Fruit fly (Drosophila melanogaster) S2 (cell line): ENCODE results near the gene Dh44.

ENCODE experiments used
- CG8478 ChIP-seq: fragments of >200 bp; optimal IDR thresholded peaks from 2 replicates; lab custom pipeline; 2018
- CTCF ChIP-seq, 2 experiments: fragments of >200 bp; optimal IDR thresholded peaks; 2 replicates each; lab custom pipeline; 2018

Gene Dh44

dm6 chr3R:9606913-9607804 lies 30.8 kb upstream of the Dh44 start:
- TF ChIP-seq CTCF (optimal IDR thresholded peaks at IDR 0.05; lab: Kevin White, UChicago): no peak
- no peak for TF ChIP-seq CG8478 (lab: Kevin White, UChicago)

dm6 chr3R:9608206-9608605 lies 29.8 kb upstream of the Dh44 start:
- no peak for TF ChIP-seq CG8478 (lab: Kevin White, UChicago)
- no peak for TF ChIP-seq CTCF (optimal IDR thresholded peaks at IDR 0.05; lab: Kevin White, UChicago)

dm6 chr3R:9612217-9612616 lies 25.8 kb upstream of the Dh44 start:
- TF ChIP-seq CTCF (optimal IDR thresholded peaks at IDR 0.05; lab: Kevin White, UChicago): no peak
- TF ChIP-seq CG8478 (lab: Kevin White, UChicago): no peak

DNA sequence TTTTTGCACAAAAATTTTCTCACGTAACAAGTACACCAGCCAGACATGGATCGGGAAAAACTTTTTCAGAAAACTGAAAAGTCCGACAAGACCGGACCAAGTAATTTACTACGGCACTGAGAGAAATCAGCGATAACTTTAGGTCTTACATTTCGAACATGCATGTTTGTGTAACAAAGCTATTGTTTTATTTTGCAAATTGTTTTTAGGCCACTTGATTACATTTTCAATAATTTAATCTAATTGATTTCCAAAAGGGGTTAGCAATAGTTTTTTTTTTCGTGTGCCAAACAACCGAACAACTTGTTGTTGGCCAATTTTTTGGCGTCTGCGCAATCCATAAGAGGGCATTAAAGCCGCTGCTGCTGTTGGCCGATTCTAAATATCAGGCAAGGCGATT lies 24.9 kb upstream of the Dh44 start:
- no peak for TF ChIP-seq CG8478 (lab: Kevin White, UChicago)
- TF ChIP-seq CTCF (optimal IDR thresholded peaks at IDR 0.05; lab: Kevin White, UChicago): no peak

DNA sequence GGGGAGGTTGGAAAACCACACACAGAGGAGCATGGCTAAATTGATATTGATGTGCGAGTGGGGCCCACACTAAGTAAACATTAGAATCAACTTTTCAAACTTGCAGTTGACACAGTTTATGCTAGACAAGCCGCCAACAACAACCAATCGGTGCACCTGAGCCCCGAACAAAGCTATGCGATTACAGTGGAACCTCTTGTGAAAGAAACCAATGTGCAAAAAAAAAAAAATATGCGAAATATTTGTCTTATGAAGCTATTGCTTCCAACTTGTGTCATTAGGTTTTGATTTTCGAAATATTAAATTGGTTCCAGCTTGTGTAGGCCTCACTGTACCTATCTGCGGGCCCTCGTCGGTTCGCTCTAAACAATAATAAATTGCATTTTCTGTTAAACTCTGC lies 19.7 kb upstream of the Dh44 start:
- TF ChIP-seq CTCF (optimal IDR thresholded peaks at IDR 0.05; lab: Kevin White, UChicago) (no peak), CG8478 (lab: Kevin White, UChicago) (no peak)

dm6 chr3R:9620278-9620677 lies 17.7 kb upstream of the Dh44 start:
- TF ChIP-seq CG8478 (lab: Kevin White, UChicago): no peak
- TF ChIP-seq CTCF (optimal IDR thresholded peaks at IDR 0.05; lab: Kevin White, UChicago): no peak

dm6 chr3R:9625443-9625842 lies 12.5 kb upstream of the Dh44 start:
- TF ChIP-seq CTCF (optimal IDR thresholded peaks at IDR 0.05; lab: Kevin White, UChicago) (no peak), CG8478 (lab: Kevin White, UChicago) (no peak)

DNA sequence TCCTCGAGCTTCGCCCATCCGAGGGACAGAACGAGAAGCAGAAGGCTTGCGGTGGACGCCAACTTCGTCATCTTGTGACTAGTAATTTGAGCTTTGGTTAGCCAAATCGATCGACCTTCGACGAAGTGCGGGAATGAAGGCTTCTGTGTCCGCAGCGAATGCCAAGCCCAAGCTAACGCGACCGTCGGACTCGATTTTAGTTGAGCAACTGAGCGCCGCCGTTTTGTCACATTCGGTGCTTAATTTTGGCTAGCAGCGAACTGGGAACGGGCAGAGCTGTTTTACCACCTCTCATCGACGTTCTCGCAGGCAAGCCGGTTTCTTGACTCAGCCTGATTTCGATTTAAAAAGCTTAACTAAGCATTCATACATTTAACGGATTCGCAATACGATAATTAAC lies 11.7 kb upstream of the Dh44 start:
- no peak for TF ChIP-seq CG8478 (lab: Kevin White, UChicago)
- no peak for TF ChIP-seq CTCF (optimal IDR thresholded peaks at IDR 0.05; lab: Kevin White, UChicago)

DNA sequence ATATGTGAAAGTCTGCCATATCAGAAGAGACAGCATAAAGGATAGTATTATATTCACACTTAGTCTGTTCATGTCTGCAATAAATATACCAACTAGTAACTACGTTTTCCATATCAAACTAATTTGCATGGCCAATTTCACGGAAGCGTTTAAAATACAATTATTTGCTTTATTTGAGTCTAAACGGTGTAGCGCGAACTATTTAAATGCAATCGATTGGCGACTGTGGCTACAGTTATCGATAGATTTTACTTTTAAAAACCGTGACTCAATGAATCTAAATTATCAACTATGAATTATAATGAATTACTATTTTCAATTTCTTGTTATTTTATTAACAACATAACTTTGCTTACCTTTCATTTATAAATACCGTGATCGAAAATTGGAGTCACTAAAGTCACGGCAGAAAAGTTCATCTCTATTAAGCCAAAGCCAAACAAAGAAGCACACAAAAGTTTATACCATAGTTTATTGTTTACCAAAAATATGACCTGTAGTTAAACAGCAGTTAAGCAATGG lies 11.0 kb upstream of the Dh44 start, which contains the start of the genes CG9427 and CG8319:
Gene CG9427, minus strand, starts transcription at position 51 of the 522 bp plus-strand sequence.
Gene CG8319, plus strand, starts transcription at position 442 of the 522 bp plus-strand sequence.
- TF ChIP-seq CG8478 (lab: Kevin White, UChicago) (no peak), CTCF (optimal IDR thresholded peaks at IDR 0.05; lab: Kevin White, UChicago) (no peak)

- no peak for TF ChIP-seq CG8478 (lab: Kevin White, UChicago)
- no peak for TF ChIP-seq CTCF (optimal IDR thresholded peaks at IDR 0.05; lab: Kevin White, UChicago)
These were observed 9.9 kb upstream of the Dh44 start for dm6 chr3R:9628036-9628435.

DNA sequence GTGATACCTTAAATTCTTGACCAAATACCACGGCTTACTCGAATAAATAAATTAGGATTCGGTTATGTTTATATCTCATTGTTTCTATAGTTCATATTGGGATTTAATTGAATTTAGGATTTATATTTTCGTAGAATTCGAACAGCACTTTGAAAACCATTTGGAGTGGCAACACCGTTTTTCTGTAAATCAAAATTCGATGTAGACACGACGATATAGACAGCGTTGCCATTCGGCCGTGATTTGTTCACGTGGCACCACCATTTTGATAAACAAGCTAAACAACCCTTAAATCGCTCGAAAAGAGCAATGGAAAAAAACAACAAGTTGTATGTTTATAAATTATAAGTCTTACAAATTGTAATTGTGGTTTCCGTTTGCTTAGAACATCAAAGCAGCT lies 9.4 kb upstream of the Dh44 start:
- TF ChIP-seq CTCF (optimal IDR thresholded peaks at IDR 0.05; lab: Kevin White, UChicago) (no peak), CG8478 (lab: Kevin White, UChicago) (no peak)

- TF ChIP-seq CG8478 (lab: Kevin White, UChicago): no peak
- TF ChIP-seq CTCF (optimal IDR thresholded peaks at IDR 0.05; lab: Kevin White, UChicago): no peak
These were observed 7.8 kb upstream of the Dh44 start for dm6 chr3R:9630053-9630632.

DNA sequence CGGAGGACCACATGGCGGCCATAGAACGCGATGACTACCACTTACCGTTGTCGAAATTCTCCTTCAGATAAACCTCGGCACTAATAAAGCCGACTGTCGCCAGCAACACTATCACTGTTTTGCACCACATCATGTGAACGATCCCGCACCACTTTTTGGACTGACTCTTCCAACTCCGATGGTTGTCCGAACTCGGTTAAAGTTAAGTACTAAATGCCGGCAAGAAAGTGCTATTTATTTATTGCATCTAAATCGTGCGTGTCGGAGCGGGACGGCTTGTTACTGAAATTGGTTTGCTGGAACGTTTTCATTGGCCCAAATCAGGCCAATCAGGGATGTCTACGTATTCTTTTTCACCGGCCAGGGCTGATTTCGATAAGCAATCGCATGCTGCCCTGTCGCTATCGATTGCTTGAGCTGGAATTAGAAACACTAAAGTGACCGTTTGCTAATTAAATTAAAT lies 7.3 kb upstream of the Dh44 start, which contains the start of gene Calr:
Gene Calr, minus strand, starts transcription at position 219 of the 463 bp plus-strand sequence.
- TF ChIP-seq CG8478 (lab: Kevin White, UChicago) (no peak), CTCF (optimal IDR thresholded peaks at IDR 0.05; lab: Kevin White, UChicago) (peak in 1 of 2 experiments; percentile 5)

- TF ChIP-seq CG8478 (lab: Kevin White, UChicago) (no peak), CTCF (optimal IDR thresholded peaks at IDR 0.05; lab: Kevin White, UChicago) (no peak)
These were observed 6.4 kb upstream of the Dh44 start, which contains the start of gene SpdS for dm6 chr3R:9631564-9631963. Gene SpdS, plus strand, starts transcription at chr3R:9631641.
